Worm (Caenorhabditis elegans): Measurements from ENCODE around the gene C50D2.7.

- TF ChIP-seq flh-1 (GFP tag; optimal IDR thresholded peaks at IDR 0.05) (no peak), zip-8 (tag; optimal IDR thresholded peaks at IDR 0.05) (no peak), mep-1 (tag; optimal IDR thresholded peaks at IDR 0.05) (no peak), nhr-12 (tag; optimal IDR thresholded peaks at IDR 0.05) (no peak), unc-39 (tag; optimal IDR thresholded peaks at IDR 0.05) (no peak), elt-1 (tag; optimal IDR thresholded peaks at IDR 0.05; ENCODE audit: borderline replicate concordance, insufficient read depth) (no peak), unc-62 (GFP tag; optimal IDR thresholded peaks at IDR 0.05) (no peak)
Observed at ce11 chrII:46116-46515, 49.0 kb downstream of the C50D2.7 start, which contains the start of gene rpt-4.

Data from whole organism, mixed stage, embryonic.